Worm (Caenorhabditis elegans) whole organism, midembryonic: ENCODE data around the gene F53B1.2.
A peak's percentile ranks its signal among the peaks of the same experiment; 100 is the strongest.

Experiments
- T22C8.4 ChIP-seq: fragments of 200-800 bp; sonication (Bioruptor generic); IDR thresholded peaks from 2 replicates; pipeline ENCODE4 v1.3.6; 2022; ENCODE audit warnings: missing genetic modification characterization, missing compliant biosample characterization
- flt-1 ChIP-seq: fragments of 200-800 bp; sonication (Bioruptor generic); IDR thresholded peaks from 2 replicates; pipeline ENCODE4 v1.3.6; 2022; ENCODE audit warnings: missing genetic modification characterization, missing compliant biosample characterization
- klf-2 ChIP-seq: fragments of 200-800 bp; sonication (Bioruptor generic); conservative IDR thresholded peaks from 2 replicates; pipeline ENCODE4 v1.3.6; 2022; ENCODE audit warnings: missing genetic modification reagents, missing genetic modification characterization, missing compliant biosample characterization
- ref-1 ChIP-seq: fragments of 200-800 bp; sonication (Bioruptor generic); conservative IDR thresholded peaks from 2 replicates; pipeline ENCODE4 v1.3.6; 2022; ENCODE audit warnings: missing genetic modification reagents, missing genetic modification characterization, missing compliant biosample characterization
- ztf-29 ChIP-seq: fragments of 200-800 bp; sonication (Bioruptor generic); IDR thresholded peaks from 2 replicates; pipeline ENCODE4 v1.3.6; 2022; ENCODE audit warnings: missing genetic modification reagents, missing genetic modification characterization, missing compliant biosample characterization

ce11 chrX:2089434-2089833, 19.3 kb upstream of the F53B1.2 start, which contains the start of gene lsy-2:
- TF ChIP-seq flt-1 (GFP tag; lab: Robert Waterston, UW) (no peak), T22C8.4 (GFP tag; lab: Robert Waterston, UW) (no peak), klf-2 (no peak), ztf-29 (GFP tag; lab: Robert Waterston, UW) (0 out of 2 replicates have a peak, but pooled peaks have one; percentile 17), ref-1 (GFP tag; lab: Robert Waterston, UW) (no peak)
